Worm (Caenorhabditis elegans): ENCODE measurements around the gene metl-5.

metl-5 gene

ce11 chrIII:4756983-4757382 is 45.8 kb upstream of the metl-5 start, which contains the start of gene fbxl-2:
fbxl-2 (plus strand) TSS chrIII:4757260.
- TF ChIP-seq nhr-25 (tag; optimal IDR thresholded peaks at IDR 0.05) = peak; percentile 95
- peak; percentile 84 for TF ChIP-seq egl-27 (tag; optimal IDR thresholded peaks at IDR 0.05)
- no peak for TF ChIP-seq dmd-4 (tag; optimal IDR thresholded peaks at IDR 0.05)
- peak; percentile 74 for TF ChIP-seq nhr-6 (tag; optimal IDR thresholded peaks at IDR 0.05)
- TF ChIP-seq aly-2 (tag; optimal IDR thresholded peaks at IDR 0.05) = no peak
- TF ChIP-seq nhr-129 (tag; optimal IDR thresholded peaks at IDR 0.05) = peak; percentile 94
- TF ChIP-seq sma-3 (GFP tag; optimal IDR thresholded peaks at IDR 0.05) = peak; percentile 97
- peak; percentile 81 for TF ChIP-seq sem-4 (tag; optimal IDR thresholded peaks at IDR 0.05)
- TF ChIP-seq lsy-2 (tag; optimal IDR thresholded peaks at IDR 0.05) = peak; percentile 95 to 97
- peak; percentile 89 for TF ChIP-seq ceh-16 (tag; optimal IDR thresholded peaks at IDR 0.05)
- TF ChIP-seq mdl-1 (tag; optimal IDR thresholded peaks at IDR 0.05) = peak in 1 of 2 experiments; percentile 71
- no peak for TF ChIP-seq unc-39 (tag; optimal IDR thresholded peaks at IDR 0.05)
- TF ChIP-seq alr-1 (tag; optimal IDR thresholded peaks at IDR 0.05) = no peak
- TF ChIP-seq ztf-11 (tag; optimal IDR thresholded peaks at IDR 0.05) = peak; percentile 42
- TF ChIP-seq ZK546.5 (tag; optimal IDR thresholded peaks at IDR 0.05) = peak; percentile 76
- TF ChIP-seq elt-1 (tag; optimal IDR thresholded peaks at IDR 0.05) = no peak
- peak; percentile 72 for TF ChIP-seq nhr-237 (tag; optimal IDR thresholded peaks at IDR 0.05)
- no peak for TF ChIP-seq mbf-1 (tag; optimal IDR thresholded peaks at IDR 0.05)
- peak; percentile 95 for TF ChIP-seq nhr-21 (tag; optimal IDR thresholded peaks at IDR 0.05)
- no peak for TF ChIP-seq nhr-23 (tag; optimal IDR thresholded peaks at IDR 0.05)
- TF ChIP-seq unc-62 (GFP tag; optimal IDR thresholded peaks at IDR 0.05) = peak; percentile 42
- TF ChIP-seq blmp-1 (tag; optimal IDR thresholded peaks at IDR 0.05; ENCODE audit: insufficient read depth) = peak; percentile 36
- TF ChIP-seq lin-39 (tag; optimal IDR thresholded peaks at IDR 0.05) = no peak
- peak; percentile 87 for TF ChIP-seq zag-1 (tag; optimal IDR thresholded peaks at IDR 0.05)
- TF ChIP-seq R02D3.7 (tag; optimal IDR thresholded peaks at IDR 0.05) = peak; percentile 88
- TF ChIP-seq ceh-82 (tag; optimal IDR thresholded peaks at IDR 0.05) = peak; percentile 88
- peak; percentile 98 for TF ChIP-seq unc-55 (GFP tag; optimal IDR thresholded peaks at IDR 0.05)
- no peak for TF ChIP-seq nhr-12 (tag; optimal IDR thresholded peaks at IDR 0.05)
- TF ChIP-seq gmeb-1 (tag; optimal IDR thresholded peaks at IDR 0.05) = peak; percentile 100
- TF ChIP-seq peb-1 (tag; optimal IDR thresholded peaks at IDR 0.05) = no peak
- TF ChIP-seq crh-2 (tag; optimal IDR thresholded peaks at IDR 0.05) = peak; percentile 95
- TF ChIP-seq C34F6.9 (tag; optimal IDR thresholded peaks at IDR 0.05) = peak; percentile 98
- peak; percentile 96 for TF ChIP-seq sma-9 (GFP tag; optimal IDR thresholded peaks at IDR 0.05)
- no peak for TF ChIP-seq sma-9 (tag; optimal IDR thresholded peaks at IDR 0.05)
- no peak for TF ChIP-seq nhr-11 (tag; optimal IDR thresholded peaks at IDR 0.05)
- TF ChIP-seq mab-5 (tag; optimal IDR thresholded peaks at IDR 0.05) = peak; percentile 91
- TF ChIP-seq snpc-4 (tag; optimal IDR thresholded peaks at IDR 0.05) = peak; percentile 83
- peak; percentile 93 for TF ChIP-seq F13H6.1 (tag; optimal IDR thresholded peaks at IDR 0.05)
- no peak for TF ChIP-seq skn-1 (tag; optimal IDR thresholded peaks at IDR 0.05)
- TF ChIP-seq lin-13 (GFP tag; optimal IDR thresholded peaks at IDR 0.05) = peak; percentile 96
- peak; percentile 88 for TF ChIP-seq fos-1 (tag; optimal IDR thresholded peaks at IDR 0.05)
- peak; percentile 76 for TF ChIP-seq nhr-10 (tag; optimal IDR thresholded peaks at IDR 0.05)
- TF ChIP-seq Y55F3AM.14 (GFP tag; optimal IDR thresholded peaks at IDR 0.05) = peak; percentile 81
- TF ChIP-seq elt-3 (tag; optimal IDR thresholded peaks at IDR 0.05) = no peak
- TF ChIP-seq lin-11 (tag; optimal IDR thresholded peaks at IDR 0.05) = peak; percentile 90
- TF ChIP-seq ztf-1 (GFP tag; conservative IDR thresholded peaks at IDR 0.05) = no peak
- peak; percentile 91 for TF ChIP-seq ztf-4 (tag; optimal IDR thresholded peaks at IDR 0.05)
- TF ChIP-seq ama-1 (optimal IDR thresholded peaks at IDR 0.05) = no peak
- peak; percentile 66 for TF ChIP-seq nhr-77 (tag; optimal IDR thresholded peaks at IDR 0.05)
